Fruit fly (Drosophila melanogaster) whole organism, embryonic: ENCODE results near the gene PGRP-LA.
A peak's percentile ranks its signal among the peaks of the same experiment; 100 is the strongest.

Experiments
- Abd-B ChIP-seq: fragments of 200-800 bp; sonication (Bioruptor generic); optimal IDR thresholded peaks from 2 replicates; lab custom pipeline; 2018; ENCODE audit warnings: missing biosample characterization, mild to moderate bottlenecking, missing genetic modification characterization, moderate library complexity
- BEAF-32 ChIP-seq: fragments of 200-800 bp; sonication (Bioruptor generic); optimal IDR thresholded peaks from 3 replicates; lab custom pipeline; 2017; ENCODE audit warnings: missing biosample characterization, missing genetic modification characterization, mild to moderate bottlenecking, moderate library complexity, missing genetic modification reagents
- Blimp-1 ChIP-seq: fragments of 200-800 bp; sonication (Bioruptor generic); optimal IDR thresholded peaks from 3 replicates; lab custom pipeline; 2018; ENCODE audit warnings: missing biosample characterization, missing genetic modification characterization, mild to moderate bottlenecking, moderate library complexity, missing genetic modification reagents
- CG10147 ChIP-seq: fragments of 200-800 bp; sonication (Bioruptor generic); optimal IDR thresholded peaks from 2 replicates; lab custom pipeline; 2019; ENCODE audit warnings: missing biosample characterization, mild to moderate bottlenecking, missing genetic modification characterization, moderate library complexity
- CG11085 ChIP-seq: fragments of 200-800 bp; sonication (Bioruptor generic); IDR thresholded peaks from 2 replicates; pipeline ENCODE4 v1.3.6; 2022; ENCODE audit warnings: missing biosample characterization, missing genetic modification characterization
- CG11504 ChIP-seq: fragments of 200-800 bp; sonication (Bioruptor generic); optimal IDR thresholded peaks from 3 replicates; lab custom pipeline; 2019; ENCODE audit warnings: missing biosample characterization, mild to moderate bottlenecking, missing genetic modification characterization, moderate library complexity
- CG11560 ChIP-seq: fragments of 200-800 bp; sonication (Bioruptor generic); IDR thresholded peaks from 3 replicates; pipeline ENCODE4 v1.3.6; 2022; ENCODE audit warnings: missing biosample characterization, missing genetic modification characterization
- CG11695 ChIP-seq: fragments of 200-800 bp; sonication (Bioruptor generic); IDR thresholded peaks from 3 replicates; pipeline ENCODE4 v1.3.6; 2022; ENCODE audit warnings: missing biosample characterization, missing genetic modification characterization
- CG12071 ChIP-seq: fragments of 200-800 bp; sonication (Bioruptor generic); optimal IDR thresholded peaks from 3 replicates; lab custom pipeline; 2018; ENCODE audit warnings: missing biosample characterization, mild to moderate bottlenecking, missing genetic modification characterization
- CG13624 ChIP-seq: fragments of 200-800 bp; sonication (Bioruptor generic); optimal IDR thresholded peaks from 2 replicates; lab custom pipeline; 2016; ENCODE audit warnings: missing biosample characterization, missing genetic modification characterization
- CG13894 ChIP-seq: fragments of 200-800 bp; sonication (Bioruptor generic); optimal IDR thresholded peaks from 3 replicates; lab custom pipeline; 2018; ENCODE audit warnings: missing biosample characterization, mild to moderate bottlenecking, missing genetic modification characterization, moderate library complexity
- CG15601 ChIP-seq: fragments of 200-800 bp; sonication (Bioruptor generic); optimal IDR thresholded peaks from 3 replicates; lab custom pipeline; 2019; ENCODE audit warnings: missing biosample characterization, mild to moderate bottlenecking, missing genetic modification characterization, moderate library complexity
- CG15696 ChIP-seq: fragments of 200-800 bp; sonication (Bioruptor generic); optimal IDR thresholded peaks from 2 replicates; lab custom pipeline; 2019; ENCODE audit warnings: missing biosample characterization, mild to moderate bottlenecking, missing genetic modification characterization, moderate library complexity
- CG1647 ChIP-seq: fragments of 200-800 bp; sonication (Bioruptor generic); optimal IDR thresholded peaks from 3 replicates; lab custom pipeline; 2016; ENCODE audit warnings: missing biosample characterization, missing genetic modification characterization
- CG18599 ChIP-seq: fragments of 200-800 bp; sonication (Bioruptor generic); optimal IDR thresholded peaks from 3 replicates; lab custom pipeline; 2017; ENCODE audit warnings: missing biosample characterization, missing genetic modification characterization, mild to moderate bottlenecking, moderate library complexity, missing genetic modification reagents
- CG18619 ChIP-seq: fragments of 200-800 bp; sonication (Bioruptor generic); optimal IDR thresholded peaks from 3 replicates; lab custom pipeline; 2017; ENCODE audit warnings: missing biosample characterization, mild to moderate bottlenecking, missing genetic modification characterization
- CG2875 ChIP-seq: fragments of 200-800 bp; sonication (Bioruptor generic); optimal IDR thresholded peaks from 2 replicates; lab custom pipeline; 2017; ENCODE audit warnings: missing biosample characterization, mild to moderate bottlenecking, missing genetic modification characterization, missing genetic modification reagents
- CG31441 ChIP-seq: fragments of 200-800 bp; sonication (Bioruptor generic); IDR thresholded peaks from 2 replicates; pipeline ENCODE4 v1.3.6; 2022; ENCODE audit warnings: missing biosample characterization, missing genetic modification characterization
- CG32532 ChIP-seq: fragments of 200-800 bp; sonication (Bioruptor generic); IDR thresholded peaks from 2 replicates; pipeline ENCODE4 v1.3.6; 2022; ENCODE audit warnings: missing biosample characterization, missing genetic modification characterization
- CG3726 ChIP-seq: fragments of 200-800 bp; sonication (Bioruptor generic); IDR thresholded peaks from 3 replicates; pipeline ENCODE4, ENCODE4 v1.3.6; 2022; ENCODE audit warnings: missing biosample characterization, missing genetic modification characterization
- CG6175 ChIP-seq: fragments of 200-800 bp; sonication (Bioruptor generic); IDR thresholded peaks from 3 replicates; pipeline ENCODE4 v1.3.6; 2022; ENCODE audit warnings: missing biosample characterization, missing genetic modification characterization
- CG6272 ChIP-seq: fragments of 200-800 bp; sonication (Bioruptor generic); IDR thresholded peaks from 2 replicates; pipeline ENCODE4 v1.3.6; 2022; ENCODE audit warnings: missing biosample characterization, missing genetic modification characterization
- CG7839 ChIP-seq: fragments of 200-800 bp; sonication (Bioruptor generic); optimal IDR thresholded peaks from 3 replicates; lab custom pipeline; 2018; ENCODE audit warnings: missing biosample characterization, mild to moderate bottlenecking, missing genetic modification characterization, moderate library complexity
- CG8359 ChIP-seq: fragments of 200-800 bp; sonication (Bioruptor generic); optimal IDR thresholded peaks from 2 replicates; lab custom pipeline; 2017; ENCODE audit warnings: missing biosample characterization, mild to moderate bottlenecking, missing genetic modification characterization, borderline replicate concordance
- CG9215 ChIP-seq: fragments of 200-800 bp; sonication (Bioruptor generic); IDR thresholded peaks from 2 replicates; pipeline ENCODE4 v1.3.6; 2022; ENCODE audit warnings: missing biosample characterization, missing genetic modification characterization
- CG9437 ChIP-seq: fragments of 200-800 bp; sonication (Bioruptor generic); optimal IDR thresholded peaks from 2 replicates; lab custom pipeline; 2018; ENCODE audit warnings: missing biosample characterization, mild to moderate bottlenecking, missing genetic modification characterization
- Camta ChIP-seq: fragments of 200-800 bp; sonication (Bioruptor generic); optimal IDR thresholded peaks from 2 replicates; lab custom pipeline; 2016; ENCODE audit warnings: missing biosample characterization, missing genetic modification characterization
- CoRest ChIP-seq: fragments of 200-800 bp; sonication (Bioruptor generic); optimal IDR thresholded peaks from 3 replicates; lab custom pipeline; 2018; ENCODE audit warnings: missing biosample characterization, mild to moderate bottlenecking, missing genetic modification characterization, moderate library complexity
- Dek ChIP-seq: fragments of 200-800 bp; sonication (Bioruptor generic); optimal IDR thresholded peaks from 3 replicates; lab custom pipeline; 2019; ENCODE audit warnings: missing biosample characterization, mild to moderate bottlenecking, missing genetic modification characterization, moderate library complexity
- Dref ChIP-seq: fragments of 200-800 bp; sonication (Bioruptor generic); IDR thresholded peaks from 2 replicates; pipeline ENCODE4 v1.3.6; 2022; ENCODE audit warnings: missing biosample characterization, missing genetic modification characterization
- ERR ChIP-seq: fragments of 200-800 bp; sonication (Bioruptor generic); optimal IDR thresholded peaks from 2 replicates; lab custom pipeline; 2016; ENCODE audit warnings: missing biosample characterization, missing genetic modification characterization
- Eip74EF ChIP-seq, 2 experiments: fragments of 200-800 bp in 1 of 2; fragments of >200 bp in 1 of 2; sonication (Bioruptor generic) in 1 of 2; optimal IDR thresholded peaks; 2 replicates each; lab custom pipeline; 2017 to 2019; ENCODE audit warnings: missing biosample characterization in 2 of 2, missing genetic modification characterization in 2 of 2, mild to moderate bottlenecking in 1 of 2, moderate library complexity in 1 of 2
- HHEX ChIP-seq: fragments of 200-800 bp; sonication (Bioruptor generic); optimal IDR thresholded peaks from 3 replicates; lab custom pipeline; 2017; ENCODE audit warnings: missing biosample characterization, mild to moderate bottlenecking, missing genetic modification characterization, missing genetic modification reagents
- Mrtf ChIP-seq: fragments of 200-800 bp; sonication (Bioruptor generic); IDR thresholded peaks from 3 replicates; pipeline ENCODE4 v1.3.6; 2022; ENCODE audit warnings: missing biosample characterization, missing genetic modification characterization
- Ravus ChIP-seq: fragments of 200-800 bp; sonication (Bioruptor generic); IDR thresholded peaks from 2 replicates; pipeline ENCODE4 v1.3.6; 2022; ENCODE audit warnings: missing biosample characterization, missing genetic modification characterization
- Sox102F ChIP-seq: fragments of 200-800 bp; sonication (Bioruptor generic); optimal IDR thresholded peaks from 2 replicates; lab custom pipeline; 2018; ENCODE audit warnings: missing biosample characterization, mild to moderate bottlenecking, missing genetic modification characterization, moderate library complexity
- bab2 ChIP-seq: fragments of 200-800 bp; sonication (Bioruptor generic); optimal IDR thresholded peaks from 2 replicates; lab custom pipeline; 2016; ENCODE audit warnings: missing biosample characterization, missing genetic modification characterization
- bbx ChIP-seq: fragments of 200-800 bp; sonication (Bioruptor generic); IDR thresholded peaks from 2 replicates; pipeline ENCODE4 v1.3.6; 2022; ENCODE audit warnings: missing biosample characterization, missing genetic modification characterization; ENCODE audit not compliant: partially characterized antibody
- cad ChIP-seq: fragments of >200 bp; optimal IDR thresholded peaks from 2 replicates; lab custom pipeline; 2017; ENCODE audit warnings: missing biosample characterization, missing genetic modification characterization
- chif ChIP-seq, 2 experiments: fragments of 200-800 bp; sonication (Bioruptor generic); optimal IDR thresholded peaks; 3 replicates each; lab custom pipeline; 2016; ENCODE audit warnings: missing biosample characterization in 2 of 2, missing genetic modification characterization in 2 of 2
- crc ChIP-seq: fragments of 200-800 bp; sonication (Bioruptor generic); optimal IDR thresholded peaks from 2 replicates; lab custom pipeline; 2016; ENCODE audit warnings: missing biosample characterization, missing genetic modification characterization
- dysf ChIP-seq: fragments of 200-800 bp; sonication (Bioruptor generic); IDR thresholded peaks from 3 replicates; pipeline ENCODE4 v1.3.6; 2022; ENCODE audit warnings: missing biosample characterization, missing genetic modification characterization
- fru ChIP-seq: fragments of >200 bp; optimal IDR thresholded peaks from 2 replicates; lab custom pipeline; 2017
- ham ChIP-seq: fragments of 200-800 bp; sonication (Bioruptor generic); IDR thresholded peaks from 2 replicates; pipeline ENCODE4 v1.3.6; 2022; ENCODE audit warnings: missing biosample characterization, missing genetic modification characterization
- kah ChIP-seq: fragments of 200-800 bp; sonication (Bioruptor generic); optimal IDR thresholded peaks from 2 replicates; lab custom pipeline; 2018; ENCODE audit warnings: missing biosample characterization, mild to moderate bottlenecking, missing genetic modification characterization
- lab ChIP-seq: fragments of 200-800 bp; sonication (Bioruptor generic); optimal IDR thresholded peaks from 3 replicates; lab custom pipeline; 2017; ENCODE audit warnings: missing biosample characterization, missing genetic modification characterization, mild to moderate bottlenecking, moderate library complexity, missing genetic modification reagents
- tio ChIP-seq: fragments of 200-800 bp; sonication (Bioruptor generic); optimal IDR thresholded peaks from 2 replicates; lab custom pipeline; 2017; ENCODE audit warnings: missing biosample characterization, missing genetic modification characterization, inconsistent platforms
- wdn ChIP-seq: fragments of 200-800 bp; sonication (Bioruptor generic); IDR thresholded peaks from 2 replicates; pipeline ENCODE4 v1.3.6; 2022; ENCODE audit warnings: missing biosample characterization, missing genetic modification characterization

PGRP-LA gene

dm6 chr3L:9377198-9378035 lies 43.3 kb downstream of the PGRP-LA start, which contains the start of gene Hsp26 (continued):
- peak; percentile 37 for TF ChIP-seq Abd-B (GFP tag; lab: Kevin White, UChicago)
- peak in 1 of 2 experiments; percentile 80 for TF ChIP-seq Eip74EF (GFP tag; optimal IDR thresholded peaks at IDR 0.05; lab: Kevin White, UChicago)
- TF ChIP-seq CG1647 (GFP tag; lab: Kevin White, UChicago): peak; percentile 58
- TF ChIP-seq kah: peak; percentile 63
- peak; percentile 90 for TF ChIP-seq Sox102F
- peak; percentile 32; the same call in 1 of the 2 replicates for TF ChIP-seq Ravus (GFP tag; lab: Robert Waterston, UW)
- TF ChIP-seq Dref (GFP tag; lab: Robert Waterston, UW): no peak
- peak; percentile 83 for TF ChIP-seq bab2 (GFP tag; lab: Kevin White, UChicago)
- TF ChIP-seq Camta (GFP tag; lab: Kevin White, UChicago): peak; percentile 87
- TF ChIP-seq CG11695 (GFP tag; lab: Robert Waterston, UW): peak; percentile 90
- peak; percentile 12 for TF ChIP-seq CG15696 (tag; lab: Kevin White, UChicago)
- TF ChIP-seq CG9437 (GFP tag; lab: Kevin White, UChicago): peak; percentile 74
- peak; percentile 72 for TF ChIP-seq tio (GFP tag; lab: Kevin White, UChicago)
- peak; percentile 73 for TF ChIP-seq CG2875 (GFP tag; lab: Kevin White, UChicago)
- TF ChIP-seq CoRest (tag; lab: Kevin White, UChicago): peak; percentile 81
- TF ChIP-seq CG6272 (GFP tag; lab: Robert Waterston, UW): peak; percentile 55; the same call in 1 of the 2 replicates
- 0 out of 2 replicates have a peak, but pooled peaks have one; percentile 23 for TF ChIP-seq CG11085 (GFP tag; lab: Robert Waterston, UW)
- TF ChIP-seq HHEX (GFP tag; lab: Kevin White, UChicago): peak; percentile 72
- peak; percentile 87 for TF ChIP-seq CG13624 (GFP tag; lab: Kevin White, UChicago)
- peak; percentile 91 for TF ChIP-seq lab (GFP tag; lab: Kevin White, UChicago)
- TF ChIP-seq CG31441 (GFP tag; lab: Robert Waterston, UW): peak; percentile 88
- peak; percentile 90 for TF ChIP-seq CG32532
- TF ChIP-seq CG8359: peak; percentile 34
- TF ChIP-seq CG3726 (GFP tag; lab: Robert Waterston, UW): 0 out of 3 replicates have a peak, but pooled peaks have one; percentile 47
- TF ChIP-seq BEAF-32 (GFP tag; lab: Kevin White, UChicago): no peak
- TF ChIP-seq Dek: peak; percentile 70
- TF ChIP-seq CG13894: peak; percentile 19
- TF ChIP-seq CG11504 (tag; lab: Kevin White, UChicago): peak; percentile 84
- TF ChIP-seq CG15601 (tag; lab: Kevin White, UChicago): peak; percentile 85
- TF ChIP-seq CG7839: peak; percentile 86
- no peak for TF ChIP-seq ham (GFP tag; lab: Robert Waterston, UW)
- peak; percentile 55; the same call in 1 of the 3 replicates for TF ChIP-seq Mrtf (GFP tag; lab: Robert Waterston, UW)
- no peak; the same call in 1 of the 2 replicates for TF ChIP-seq bbx (GFP tag; lab: Robert Waterston, UW)
- peak; percentile 74 for TF ChIP-seq CG18619 (GFP tag; lab: Kevin White, UChicago)
- no peak for TF ChIP-seq CG6175 (GFP tag; lab: Robert Waterston, UW)
- no peak for TF ChIP-seq cad
- TF ChIP-seq CG10147 (GFP tag; lab: Kevin White, UChicago): peak; percentile 74
- TF ChIP-seq chif (GFP tag; optimal IDR thresholded peaks at IDR 0.05; lab: Kevin White, UChicago): peak; percentile 81 to 82
- TF ChIP-seq wdn: peak; percentile 81
- peak; percentile 84 for TF ChIP-seq CG18599
- peak; percentile 87 for TF ChIP-seq dysf (GFP tag; lab: Robert Waterston, UW)
- TF ChIP-seq CG9215 (GFP tag; lab: Robert Waterston, UW): no peak
- peak; percentile 49 for TF ChIP-seq CG12071 (GFP tag; lab: Kevin White, UChicago)
- TF ChIP-seq ERR (GFP tag; lab: Kevin White, UChicago): peak; percentile 42
- peak; percentile 84 for TF ChIP-seq Blimp-1 (GFP tag; lab: Kevin White, UChicago)
- peak; percentile 84 for TF ChIP-seq crc
- 0 out of 3 replicates have a peak, but pooled peaks have one; percentile 29 for TF ChIP-seq CG11560
- TF ChIP-seq fru (lab: Kevin White, UChicago): no peak
